Fruit fly (Drosophila melanogaster): ENCODE results near the gene Arp3.

- TF ChIP-seq CG8478 (optimal IDR thresholded peaks at IDR 0.05) (no peak), CTCF (optimal IDR thresholded peaks at IDR 0.05) (no peak)
Observed at dm6 chr3L:8151727-8152199, 36.1 kb upstream of the Arp3 start, which contains the start of gene CG13676.

Measured in S2 (cell line).